Worm (Caenorhabditis elegans) whole organism, L1 larva: ENCODE results near the gene T25B9.1.

Experiments
- C04F5.9 ChIP-seq: sonication (generic microtip); optimal IDR thresholded peaks from 2 replicates; lab custom pipeline; 2016; ENCODE audit warnings: missing genetic modification characterization, missing compliant biosample characterization
- C16A3.4 ChIP-seq: fragments of 150-350 bp; optimal IDR thresholded peaks from 2 replicates; lab custom pipeline; 2014; ENCODE audit warnings: missing biosample characterization, missing genetic modification characterization
- Y116A8C.19 ChIP-seq: sonication (generic microtip); optimal IDR thresholded peaks from 2 replicates; lab custom pipeline; 2016; ENCODE audit warnings: missing compliant biosample characterization, missing genetic modification characterization, borderline replicate concordance
- blmp-1 ChIP-seq: fragments of 150-350 bp; optimal IDR thresholded peaks from 2 replicates; lab custom pipeline; 2014; ENCODE audit warnings: missing biosample characterization, missing genetic modification characterization
- efl-1 ChIP-seq, 4 experiments: fragments of 150-350 bp; optimal IDR thresholded peaks in 3 of 4; peaks in 1 of 4; 1 replicate in 1 of 4; 2 replicates in 3 of 4; lab custom pipeline; 2014; ENCODE audit warnings: missing biosample characterization in 2 of 4, missing genetic modification characterization in 2 of 4, missing genetic modification reagents in 2 of 4
- egl-27 ChIP-seq, 2 experiments: fragments of 150-350 bp in 1 of 2; sonication (generic microtip); optimal IDR thresholded peaks; 3 replicates each; lab custom pipeline; 2017 to 2018; ENCODE audit warnings: missing biosample characterization in 2 of 2, missing genetic modification characterization in 2 of 2, missing genetic modification reagents in 2 of 2
- elt-3 ChIP-seq, 6 experiments: fragments of 150-350 bp in 1 of 6; sonication (generic microtip); optimal IDR thresholded peaks; 2 replicates each; lab custom pipeline; 2017 to 2018; ENCODE audit warnings: missing biosample characterization in 6 of 6, missing genetic modification characterization in 6 of 6, inconsistent platforms in 1 of 6
- grh-1 ChIP-seq: fragments of 200-800 bp; sonication (Bioruptor generic); IDR thresholded peaks from 2 replicates; pipeline ENCODE4 v1.3.6; 2022; ENCODE audit warnings: missing genetic modification reagents, missing genetic modification characterization, missing compliant biosample characterization
- isw-1 ChIP-seq: fragments of 200-800 bp; sonication (Bioruptor generic); IDR thresholded peaks from 2 replicates; pipeline ENCODE4 v1.3.6; 2022; ENCODE audit warnings: missing genetic modification characterization, missing compliant biosample characterization
- lin-13 ChIP-seq: fragments of 150-350 bp; optimal IDR thresholded peaks from 2 replicates; lab custom pipeline; 2014; ENCODE audit warnings: missing biosample characterization, missing genetic modification reagents, missing genetic modification characterization
- lin-14 ChIP-seq: fragments of 200-800 bp; sonication (Bioruptor generic); optimal IDR thresholded peaks from 2 replicates; lab custom pipeline; 2018; ENCODE audit warnings: mild to moderate bottlenecking, missing genetic modification characterization, moderate library complexity, missing compliant biosample characterization
- lin-35 ChIP-seq, 2 experiments: fragments of 150-350 bp; optimal IDR thresholded peaks; 2 replicates each; lab custom pipeline; 2014; ENCODE audit warnings: missing biosample characterization in 2 of 2, missing genetic modification characterization in 2 of 2, missing genetic modification reagents in 2 of 2
- lsy-2 ChIP-seq, 2 experiments: fragments of 150-350 bp; optimal IDR thresholded peaks; 2 replicates each; lab custom pipeline; 2014; ENCODE audit warnings: missing biosample characterization in 2 of 2, missing genetic modification characterization in 2 of 2
- mdl-1 ChIP-seq, 2 experiments: fragments of 150-350 bp; optimal IDR thresholded peaks; 2 replicates each; lab custom pipeline; 2014 to 2017; ENCODE audit warnings: missing biosample characterization in 2 of 2, missing genetic modification characterization in 2 of 2, inconsistent platforms in 1 of 2
- mef-2 ChIP-seq: fragments of 150-350 bp; optimal IDR thresholded peaks from 2 replicates; lab custom pipeline; 2014; ENCODE audit warnings: missing biosample characterization, missing genetic modification characterization
- nhr-11 ChIP-seq: fragments of 150-350 bp; optimal IDR thresholded peaks from 2 replicates; lab custom pipeline; 2014; ENCODE audit warnings: missing biosample characterization, missing genetic modification characterization
- nhr-12 ChIP-seq: sonication (generic microtip); optimal IDR thresholded peaks from 2 replicates; lab custom pipeline; 2017; ENCODE audit warnings: missing biosample characterization, missing genetic modification characterization
- nhr-19 ChIP-seq: fragments of 200-800 bp; sonication (Bioruptor generic); conservative IDR thresholded peaks from 2 replicates; pipeline ENCODE4 v1.3.6; 2022; ENCODE audit warnings: missing genetic modification characterization, missing compliant biosample characterization
- nhr-20 ChIP-seq: sonication (generic microtip); optimal IDR thresholded peaks from 2 replicates; lab custom pipeline; 2016; ENCODE audit warnings: mild to moderate bottlenecking, missing genetic modification characterization, missing compliant biosample characterization
- nhr-47 ChIP-seq: sonication (generic microtip); optimal IDR thresholded peaks from 2 replicates; lab custom pipeline; 2016; ENCODE audit warnings: mild to moderate bottlenecking, missing genetic modification characterization, moderate library complexity, missing compliant biosample characterization
- nhr-71 ChIP-seq: sonication (generic microtip); optimal IDR thresholded peaks from 2 replicates; lab custom pipeline; 2016; ENCODE audit warnings: mild to moderate bottlenecking, missing genetic modification characterization, moderate library complexity, missing compliant biosample characterization
- nhr-76 ChIP-seq: sonication (generic microtip); optimal IDR thresholded peaks from 2 replicates; lab custom pipeline; 2017; ENCODE audit warnings: missing biosample characterization, missing genetic modification characterization
- nhr-85 ChIP-seq: sonication (generic microtip); peaks from one replicate; lab custom pipeline; 2016; ENCODE audit warnings: missing genetic modification characterization, inconsistent platforms, missing compliant biosample characterization
- nhr-90 ChIP-seq: sonication (generic microtip); optimal IDR thresholded peaks from 2 replicates; lab custom pipeline; 2016; ENCODE audit warnings: mild to moderate bottlenecking, missing genetic modification characterization, missing compliant biosample characterization; ENCODE audit not compliant: poor library complexity
- pag-3 ChIP-seq: sonication (generic microtip); optimal IDR thresholded peaks from 2 replicates; lab custom pipeline; 2017; ENCODE audit warnings: missing genetic modification characterization, mild to moderate bottlenecking, missing compliant biosample characterization, antibody characterized with exemption, borderline replicate concordance; ENCODE audit not compliant: insufficient read depth
- pax-3 ChIP-seq: fragments of 200-800 bp; sonication (Bioruptor generic); optimal IDR thresholded peaks from 2 replicates; lab custom pipeline; 2018; ENCODE audit warnings: mild to moderate bottlenecking, missing genetic modification characterization, moderate library complexity, missing compliant biosample characterization
- pqm-1 ChIP-seq: sonication (generic microtip); optimal IDR thresholded peaks from 3 replicates; lab custom pipeline; 2017; ENCODE audit warnings: missing biosample characterization, missing genetic modification characterization
- rnt-1 ChIP-seq: sonication (generic microtip); optimal IDR thresholded peaks from 2 replicates; lab custom pipeline; 2016; ENCODE audit warnings: mild to moderate bottlenecking, missing genetic modification characterization, moderate library complexity, missing compliant biosample characterization
- snu-23 ChIP-seq: sonication (generic microtip); optimal IDR thresholded peaks from 2 replicates; lab custom pipeline; 2016; ENCODE audit warnings: missing genetic modification characterization, missing compliant biosample characterization
- sox-4 ChIP-seq: sonication (generic microtip); optimal IDR thresholded peaks from 2 replicates; lab custom pipeline; 2016; ENCODE audit warnings: missing genetic modification characterization, missing compliant biosample characterization
- sptf-1 ChIP-seq: fragments of 150-350 bp; optimal IDR thresholded peaks from 2 replicates; lab custom pipeline; 2014; ENCODE audit warnings: missing biosample characterization, missing genetic modification characterization
- tbx-2 ChIP-seq: sonication (generic microtip); optimal IDR thresholded peaks from 2 replicates; lab custom pipeline; 2016; ENCODE audit warnings: missing genetic modification characterization, missing compliant biosample characterization
- unc-130 ChIP-seq: fragments of 150-350 bp; optimal IDR thresholded peaks from 2 replicates; lab custom pipeline; 2017; ENCODE audit warnings: missing biosample characterization, missing genetic modification characterization, inconsistent platforms
- unc-62 ChIP-seq: fragments of 150-350 bp; optimal IDR thresholded peaks from 2 replicates; lab custom pipeline; 2014; ENCODE audit warnings: missing biosample characterization, missing genetic modification reagents, missing genetic modification characterization
- vab-15 ChIP-seq: sonication (generic microtip); optimal IDR thresholded peaks from 2 replicates; lab custom pipeline; 2017; ENCODE audit warnings: missing genotype, mild to moderate bottlenecking, missing genetic modification characterization, missing compliant biosample characterization
- zip-4 ChIP-seq: fragments of 200-800 bp; sonication (Bioruptor generic); optimal IDR thresholded peaks from 2 replicates; lab custom pipeline; 2018; ENCODE audit warnings: mild to moderate bottlenecking, missing genetic modification characterization, moderate library complexity, missing compliant biosample characterization
- ztf-11 ChIP-seq, 2 experiments: sonication (generic microtip); optimal IDR thresholded peaks; 2 replicates each; lab custom pipeline; 2016 to 2017; ENCODE audit warnings: missing genetic modification characterization in 2 of 2, missing biosample characterization in 1 of 2, missing compliant biosample characterization in 1 of 2

Gene T25B9.1

DNA sequence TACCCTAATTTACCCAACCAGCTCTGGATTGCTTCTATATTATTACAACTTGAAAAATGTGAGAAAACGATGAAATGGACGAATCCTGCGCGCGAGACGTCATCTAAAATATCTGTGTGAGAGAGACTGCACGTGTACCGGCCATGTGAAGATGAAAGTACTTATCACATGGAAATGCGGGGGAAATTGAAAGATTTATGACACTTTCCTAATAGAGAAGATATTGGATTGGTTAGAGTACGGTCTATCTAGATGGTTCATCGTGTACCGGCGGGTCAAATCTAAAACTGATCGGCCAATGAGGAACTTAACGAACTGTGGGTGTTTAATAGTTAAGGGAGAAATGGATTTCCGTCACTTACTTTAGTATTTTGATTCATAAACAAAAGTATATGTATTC is 32.1 kb upstream of the T25B9.1 start:
- TF ChIP-seq lin-14 (GFP tag; lab: Kevin White, UChicago) = peak; percentile 66
- TF ChIP-seq nhr-20 = peak; percentile 88
- TF ChIP-seq vab-15 (tag; lab: Kevin White, UChicago) = no peak
- TF ChIP-seq blmp-1 (tag; lab: Kevin White, UChicago) = peak; percentile 97
- peak in 3 of 6 experiments; percentile 69 to 95 (median 93) for TF ChIP-seq elt-3 (tag; optimal IDR thresholded peaks at IDR 0.05; lab: Kevin White, UChicago)
- TF ChIP-seq nhr-12 = no peak
- peak; percentile 29 for TF ChIP-seq unc-130
- peak; percentile 38; the same call in 1 of the 2 replicates for TF ChIP-seq grh-1 (GFP tag; lab: Robert Waterston, UW)
- TF ChIP-seq isw-1 (GFP tag; lab: Robert Waterston, UW) = no peak
- peak in 1 of 2 experiments; percentile 62 for TF ChIP-seq lin-35 (GFP tag; optimal IDR thresholded peaks at IDR 0.05; lab: Kevin White, UChicago)
- TF ChIP-seq nhr-47 (tag; lab: Kevin White, UChicago) = peak; percentile 22
- peak in 1 of 2 experiments; percentile 61 for TF ChIP-seq lsy-2 (tag; optimal IDR thresholded peaks at IDR 0.05; lab: Kevin White, UChicago)
- no peak for TF ChIP-seq sptf-1 (tag; lab: Kevin White, UChicago)
- TF ChIP-seq nhr-71 (tag; lab: Kevin White, UChicago) = peak; percentile 78
- TF ChIP-seq snu-23 (GFP tag; lab: Kevin White, UChicago) = peak; percentile 62
- TF ChIP-seq nhr-85 (tag; lab: Kevin White, UChicago) = peak; percentile 95
- peak; percentile 65 for TF ChIP-seq nhr-19
- no peak for TF ChIP-seq efl-1 (optimal IDR thresholded peaks at IDR 0.05; lab: Kevin White, UChicago)
- peak in 1 of 2 experiments; percentile 89 for TF ChIP-seq efl-1 (GFP tag; optimal IDR thresholded peaks at IDR 0.05 in 1 of 2; lab: Kevin White, UChicago)
- TF ChIP-seq C16A3.4 (tag; lab: Kevin White, UChicago) = peak; percentile 20
- peak; percentile 62 for TF ChIP-seq tbx-2
- peak; percentile 75 for TF ChIP-seq nhr-90
- TF ChIP-seq pag-3 (tag; lab: Kevin White, UChicago) = no peak
- TF ChIP-seq mdl-1 (tag; optimal IDR thresholded peaks at IDR 0.05; lab: Kevin White, UChicago) = peak in 1 of 2 experiments; percentile 93
- TF ChIP-seq, all 84 proteins: peak for 18

DNA sequence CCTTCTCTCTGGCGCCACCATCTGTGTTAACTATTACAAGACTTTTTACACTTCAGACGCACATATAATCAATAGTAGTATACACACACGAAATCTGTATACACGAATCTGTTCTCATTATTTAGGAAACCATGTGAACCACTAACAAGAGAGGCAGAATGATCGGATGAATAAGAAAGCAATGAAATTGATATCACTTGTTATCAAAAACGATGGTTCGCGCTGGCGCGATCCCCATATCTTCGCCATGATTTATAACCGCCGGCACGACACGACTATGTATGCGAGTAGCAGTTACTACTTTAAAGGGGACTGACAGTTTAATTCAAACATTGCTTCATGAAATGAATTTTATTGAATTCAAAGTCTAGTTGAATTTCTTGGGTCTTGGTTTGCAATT is 31.4 kb upstream of the T25B9.1 start:
- peak; percentile 74 for TF ChIP-seq blmp-1 (tag; lab: Kevin White, UChicago)
- no peak for TF ChIP-seq Y116A8C.19 (tag; lab: Kevin White, UChicago)
- TF ChIP-seq efl-1 (optimal IDR thresholded peaks at IDR 0.05; lab: Kevin White, UChicago) = no peak
- TF ChIP-seq efl-1 (GFP tag; optimal IDR thresholded peaks at IDR 0.05 in 1 of 2; lab: Kevin White, UChicago) = peak in 1 of 2 experiments; percentile 2
- no peak for TF ChIP-seq lin-35 (GFP tag; optimal IDR thresholded peaks at IDR 0.05; lab: Kevin White, UChicago)
- TF ChIP-seq elt-3 (tag; optimal IDR thresholded peaks at IDR 0.05; lab: Kevin White, UChicago) = peak in 3 of 6 experiments; percentile 24 to 83 (median 34)
- TF ChIP-seq nhr-20 = peak; percentile 4
- TF ChIP-seq snu-23 (GFP tag; lab: Kevin White, UChicago) = peak; percentile 18
- peak; percentile 2 for TF ChIP-seq nhr-71 (tag; lab: Kevin White, UChicago)
- TF ChIP-seq lin-14 (GFP tag; lab: Kevin White, UChicago) = peak; percentile 8
- TF ChIP-seq nhr-85 (tag; lab: Kevin White, UChicago) = peak; percentile 15
- TF ChIP-seq, all 84 proteins: peak for 8

ce11 chrIV:10780583-10780982 is 30.6 kb upstream of the T25B9.1 start, which contains the start of gene swt-3:
Gene swt-3, minus strand, starts transcription at chrIV:10780683.
- no peak for TF ChIP-seq lin-13 (GFP tag; lab: Kevin White, UChicago)
- TF ChIP-seq vab-15 (tag; lab: Kevin White, UChicago) = no peak
- TF ChIP-seq ztf-11 (tag; optimal IDR thresholded peaks at IDR 0.05; lab: Kevin White, UChicago) = no peak
- TF ChIP-seq nhr-90 = no peak

DNA sequence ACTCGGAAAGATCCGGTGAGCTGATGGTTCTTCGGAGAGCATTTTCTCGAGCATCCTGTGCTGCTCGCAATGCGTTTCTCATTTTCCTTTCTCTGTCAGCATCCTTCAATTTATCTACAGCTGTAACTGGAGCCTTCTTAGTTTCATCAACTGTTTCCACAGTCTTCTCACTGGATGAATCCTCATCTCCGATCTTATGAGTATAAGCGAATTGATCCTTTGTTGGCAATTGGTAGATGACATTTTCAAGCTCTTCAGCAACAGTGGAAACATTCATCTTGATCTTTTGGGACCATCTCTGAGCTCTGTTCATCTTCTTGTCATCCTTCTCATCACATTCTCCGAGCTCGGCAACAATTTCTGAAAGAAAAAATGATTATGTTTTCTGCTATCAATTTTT is 29.4 kb upstream of the T25B9.1 start:
- TF ChIP-seq rnt-1 (tag; lab: Kevin White, UChicago) (no peak), pqm-1 (tag; lab: Kevin White, UChicago) (no peak), zip-4 (GFP tag; lab: Kevin White, UChicago) (no peak), nhr-11 (tag; lab: Kevin White, UChicago) (no peak), C04F5.9 (tag; lab: Kevin White, UChicago) (no peak), mef-2 (tag; lab: Kevin White, UChicago) (no peak), nhr-90 (no peak), pag-3 (tag; lab: Kevin White, UChicago) (no peak), nhr-76 (no peak), sox-4 (tag; lab: Kevin White, UChicago) (no peak), pax-3 (tag; lab: Kevin White, UChicago) (no peak), unc-62 (GFP tag; lab: Kevin White, UChicago) (no peak), nhr-47 (tag; lab: Kevin White, UChicago) (no peak), egl-27 (tag; optimal IDR thresholded peaks at IDR 0.05; lab: Kevin White, UChicago) (no peak)
- TF ChIP-seq, all 84 proteins: peak for 0
